Worm (Caenorhabditis elegans): ENCODE measurements around the gene nlp-76.

nlp-76 gene

DNA sequence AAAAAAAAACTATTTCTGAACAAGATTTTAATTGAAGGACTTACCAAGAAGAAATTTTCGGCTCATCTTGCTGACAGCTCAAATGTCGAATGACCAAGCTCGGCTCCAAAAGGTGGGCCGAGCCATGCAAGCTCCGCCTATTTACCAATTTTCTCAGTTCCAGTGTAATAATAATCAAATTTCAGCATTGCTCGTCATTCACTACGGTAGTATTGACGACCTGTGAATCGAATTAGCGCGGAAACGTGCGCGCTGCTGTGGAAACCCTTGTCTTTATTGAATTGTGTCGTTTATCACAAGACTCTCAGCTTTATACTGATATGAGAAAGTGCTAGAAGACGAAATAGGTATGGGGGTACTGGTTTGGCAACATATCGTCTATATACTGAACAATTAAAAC, at the start of gene nlp-76:
Gene nlp-76, minus strand, starts transcription at position 367 of the 400 bp plus-strand sequence.
- no peak for TF ChIP-seq nhr-12 (tag; optimal IDR thresholded peaks at IDR 0.05)
- peak; percentile 53 for TF ChIP-seq ces-1 (GFP tag; optimal IDR thresholded peaks at IDR 0.05)

DNA sequence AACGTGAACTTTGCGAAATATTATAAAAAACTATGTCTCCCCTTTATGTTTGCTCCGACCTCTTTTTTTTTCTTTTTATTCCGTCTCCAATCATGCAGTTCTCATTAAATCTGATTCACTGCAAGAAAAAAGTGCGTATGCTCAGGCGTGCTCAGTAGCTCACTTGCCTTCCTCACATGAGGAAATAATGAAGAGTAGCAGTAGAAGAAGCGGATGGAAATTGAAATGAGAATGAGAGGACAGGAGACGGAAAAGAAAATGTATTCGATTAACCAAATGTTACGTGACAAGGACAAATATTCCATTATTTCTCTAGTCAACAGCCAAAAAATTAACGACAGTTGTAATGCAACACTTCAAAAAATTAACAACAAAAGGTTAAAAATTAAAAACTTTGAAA, 49.3 kb upstream of the nlp-76 start:
- TF ChIP-seq bed-3 (GFP tag; optimal IDR thresholded peaks at IDR 0.05), result no peak
- TF ChIP-seq mab-5 (tag; optimal IDR thresholded peaks at IDR 0.05), result no peak
- TF ChIP-seq nhr-237 (tag; optimal IDR thresholded peaks at IDR 0.05), result no peak
- TF ChIP-seq ces-1 (GFP tag; optimal IDR thresholded peaks at IDR 0.05), result peak; percentile 54

DNA sequence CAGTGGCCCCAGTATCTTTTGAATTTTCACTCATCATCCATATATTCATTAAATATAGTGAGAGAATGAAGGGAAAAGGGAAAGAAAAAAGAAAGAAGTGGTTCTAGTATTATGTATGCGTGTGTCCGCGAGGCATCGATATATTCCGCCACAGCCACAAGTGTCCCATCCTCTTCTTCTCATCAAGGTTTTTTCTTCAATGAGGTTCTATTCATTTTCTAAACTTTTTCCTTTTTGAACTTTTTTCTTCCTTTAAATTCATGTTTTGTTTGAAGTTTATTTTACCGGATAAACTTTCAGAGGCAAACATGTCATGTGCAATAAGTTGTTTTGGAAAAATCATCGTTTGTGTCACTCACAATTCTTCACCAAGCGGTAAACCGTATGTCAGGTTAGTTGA, 48.6 kb upstream of the nlp-76 start, which contains the start of gene rgs-2:
Gene rgs-2, plus strand, starts transcription at position 301 of the 400 bp plus-strand sequence.
- TF ChIP-seq cnd-1 (tag; optimal IDR thresholded peaks at IDR 0.05) (no peak), sem-2 (GFP tag; optimal IDR thresholded peaks at IDR 0.05) (no peak), zip-8 (tag; optimal IDR thresholded peaks at IDR 0.05) (no peak)

DNA sequence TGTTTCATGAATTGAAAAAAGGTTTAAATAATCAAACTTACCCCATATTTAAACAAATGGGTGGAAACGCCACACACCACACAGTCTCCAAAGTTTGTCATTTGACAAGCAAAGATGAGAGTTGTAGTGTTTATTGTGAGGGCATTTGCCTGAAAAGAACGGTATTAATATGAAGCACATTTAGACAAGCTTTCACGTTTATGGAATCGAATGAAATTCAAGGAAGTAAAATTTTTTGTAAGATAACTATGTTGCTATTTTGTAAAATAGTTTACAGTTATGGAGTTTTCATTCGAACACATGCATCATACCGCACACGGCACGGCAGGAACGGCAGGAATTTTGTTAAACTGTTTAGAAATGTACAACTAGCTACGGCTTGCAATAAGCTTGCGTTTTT, 41.0 kb upstream of the nlp-76 start, which contains the start of gene nhr-272:
Gene nhr-272, minus strand, starts transcription at position 101 of the 400 bp plus-strand sequence.
- no peak for TF ChIP-seq unc-39 (tag; optimal IDR thresholded peaks at IDR 0.05)
- no peak for TF ChIP-seq blmp-1 (tag; optimal IDR thresholded peaks at IDR 0.05)
- TF ChIP-seq flh-1 (GFP tag; optimal IDR thresholded peaks at IDR 0.05), result no peak
- no peak for TF ChIP-seq ztf-11 (tag; optimal IDR thresholded peaks at IDR 0.05)
- no peak for TF ChIP-seq ham-2 (GFP tag; optimal IDR thresholded peaks at IDR 0.05)
- TF ChIP-seq nhr-237 (tag; optimal IDR thresholded peaks at IDR 0.05), result no peak
- TF ChIP-seq nhr-76 (tag; optimal IDR thresholded peaks at IDR 0.05), result no peak
- TF ChIP-seq sem-2 (GFP tag; optimal IDR thresholded peaks at IDR 0.05), result no peak
- no peak for TF ChIP-seq bed-3 (GFP tag; optimal IDR thresholded peaks at IDR 0.05)
- no peak for TF ChIP-seq nhr-28 (tag; optimal IDR thresholded peaks at IDR 0.05)
- no peak for TF ChIP-seq M03D4.4 (tag; optimal IDR thresholded peaks at IDR 0.05)
- TF ChIP-seq nhr-2 (tag; optimal IDR thresholded peaks at IDR 0.05), result no peak

DNA sequence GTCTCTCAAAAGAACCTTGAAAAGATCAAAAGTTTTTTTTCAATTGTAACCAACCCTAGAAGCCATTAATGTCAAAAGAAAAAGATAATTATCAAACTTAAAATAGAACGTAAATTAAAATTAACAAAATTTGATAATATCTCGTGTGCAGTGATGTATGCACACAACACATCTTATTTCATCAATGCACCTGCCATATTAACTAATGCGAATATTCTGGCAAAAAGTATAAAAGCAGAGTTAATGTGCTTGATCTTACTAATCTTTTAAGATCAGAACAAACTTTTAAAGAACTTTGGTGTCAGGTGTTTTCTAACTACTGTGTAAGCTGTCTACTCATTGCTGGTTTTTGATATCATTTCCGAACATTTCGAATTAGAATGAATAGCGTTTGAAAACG, 39.0 kb upstream of the nlp-76 start:
- TF ChIP-seq bed-3 (GFP tag; optimal IDR thresholded peaks at IDR 0.05), result no peak
- TF ChIP-seq ces-1 (GFP tag; optimal IDR thresholded peaks at IDR 0.05), result no peak
- TF ChIP-seq nhr-237 (tag; optimal IDR thresholded peaks at IDR 0.05), result no peak
- no peak for TF ChIP-seq ceh-83 (GFP tag; optimal IDR thresholded peaks at IDR 0.05)
- TF ChIP-seq mls-2 (tag; optimal IDR thresholded peaks at IDR 0.05), result no peak
- TF ChIP-seq snpc-4 (tag; optimal IDR thresholded peaks at IDR 0.05), result no peak
- TF ChIP-seq hlh-1 (tag; optimal IDR thresholded peaks at IDR 0.05), result no peak
- no peak for TF ChIP-seq unc-120 (tag; optimal IDR thresholded peaks at IDR 0.05; ENCODE audit: poor library complexity, severe bottlenecking)
- no peak for TF ChIP-seq flh-1 (GFP tag; optimal IDR thresholded peaks at IDR 0.05)
- no peak for TF ChIP-seq lin-13 (tag; optimal IDR thresholded peaks at IDR 0.05)
- TF ChIP-seq nhr-12 (tag; optimal IDR thresholded peaks at IDR 0.05), result no peak
- no peak for TF ChIP-seq mab-5 (tag; optimal IDR thresholded peaks at IDR 0.05)
- no peak for TF ChIP-seq sptf-1 (tag; optimal IDR thresholded peaks at IDR 0.05)
- TF ChIP-seq ceh-43 (GFP tag; optimal IDR thresholded peaks at IDR 0.05), result no peak
- no peak for TF ChIP-seq elt-1 (tag; optimal IDR thresholded peaks at IDR 0.05; ENCODE audit: borderline replicate concordance, insufficient read depth)
- no peak for TF ChIP-seq tbx-8 (GFP tag; optimal IDR thresholded peaks at IDR 0.05)

DNA sequence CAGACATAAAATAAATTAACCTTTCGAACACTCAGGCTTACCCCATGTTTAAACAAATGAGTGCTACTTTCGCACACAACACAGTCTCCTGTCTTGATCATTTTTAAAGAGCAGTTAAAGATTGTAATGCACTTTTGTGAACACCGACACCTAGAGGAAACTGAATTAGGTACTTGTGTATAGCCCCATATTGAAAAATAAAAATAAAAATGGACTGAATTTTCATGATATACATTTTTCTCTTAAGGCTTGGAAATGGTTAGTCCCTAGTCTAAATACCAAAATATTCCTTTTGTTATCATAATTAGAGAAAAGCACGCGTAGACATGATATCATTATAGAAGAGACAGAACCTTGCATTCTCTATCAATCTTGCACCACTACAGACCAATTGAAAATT, 38.3 kb upstream of the nlp-76 start, which contains the start of gene nhr-214:
Gene nhr-214, minus strand, starts transcription at position 101 of the 400 bp plus-strand sequence.
- TF ChIP-seq drap-1 (GFP tag; optimal IDR thresholded peaks at IDR 0.05) (no peak), tbx-8 (GFP tag; optimal IDR thresholded peaks at IDR 0.05) (no peak), unc-120 (tag; optimal IDR thresholded peaks at IDR 0.05; ENCODE audit: poor library complexity, severe bottlenecking) (no peak), mls-2 (tag; optimal IDR thresholded peaks at IDR 0.05) (no peak), elt-1 (tag; optimal IDR thresholded peaks at IDR 0.05; ENCODE audit: borderline replicate concordance, insufficient read depth) (no peak), unc-39 (tag; optimal IDR thresholded peaks at IDR 0.05) (no peak), mep-1 (tag; optimal IDR thresholded peaks at IDR 0.05) (no peak), cnd-1 (tag; optimal IDR thresholded peaks at IDR 0.05) (no peak), sptf-1 (tag; optimal IDR thresholded peaks at IDR 0.05) (no peak), ceh-39 (tag; optimal IDR thresholded peaks at IDR 0.05) (no peak), nhr-28 (tag; optimal IDR thresholded peaks at IDR 0.05) (no peak), ham-2 (GFP tag; optimal IDR thresholded peaks at IDR 0.05) (no peak), sem-2 (GFP tag; optimal IDR thresholded peaks at IDR 0.05) (no peak), snpc-4 (tag; optimal IDR thresholded peaks at IDR 0.05) (no peak), M03D4.4 (tag; optimal IDR thresholded peaks at IDR 0.05) (no peak), elt-3 (tag; optimal IDR thresholded peaks at IDR 0.05) (no peak)

Measured in whole organism, mixed stage, embryonic.